Fruit fly (Drosophila melanogaster): ENCODE results near the gene Neurochondrin.

Gene Neurochondrin

DNA sequence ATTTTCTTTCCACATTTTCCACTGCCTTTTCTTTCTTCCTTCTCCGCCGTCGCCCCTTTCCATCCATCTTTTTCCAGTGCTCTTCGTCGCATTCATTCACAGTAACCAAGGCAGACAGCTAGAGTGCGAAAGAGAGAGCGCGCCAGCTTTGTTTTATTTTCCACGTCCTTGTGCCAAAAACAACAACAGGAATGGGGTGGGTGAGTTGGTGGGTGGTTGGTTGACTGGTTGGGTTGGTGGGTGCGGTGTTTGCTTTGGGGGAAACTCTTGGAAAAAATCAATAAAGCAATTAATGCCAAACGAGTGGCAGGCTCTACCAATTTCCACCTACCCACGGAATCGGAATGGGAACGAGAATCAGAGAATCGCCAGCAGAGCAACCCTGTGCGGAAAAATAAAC lies 38.0 kb upstream of the Neurochondrin start:
- TF ChIP-seq Ets98B (GFP tag; IDR thresholded peaks at IDR 0.05): peak; percentile 20; the same call in 1 of the 2 replicates
- peak; percentile 34 for TF ChIP-seq CG13204 (GFP tag; optimal IDR thresholded peaks at IDR 0.05)
- no peak for TF ChIP-seq EcR (GFP tag; optimal IDR thresholded peaks at IDR 0.05)

DNA sequence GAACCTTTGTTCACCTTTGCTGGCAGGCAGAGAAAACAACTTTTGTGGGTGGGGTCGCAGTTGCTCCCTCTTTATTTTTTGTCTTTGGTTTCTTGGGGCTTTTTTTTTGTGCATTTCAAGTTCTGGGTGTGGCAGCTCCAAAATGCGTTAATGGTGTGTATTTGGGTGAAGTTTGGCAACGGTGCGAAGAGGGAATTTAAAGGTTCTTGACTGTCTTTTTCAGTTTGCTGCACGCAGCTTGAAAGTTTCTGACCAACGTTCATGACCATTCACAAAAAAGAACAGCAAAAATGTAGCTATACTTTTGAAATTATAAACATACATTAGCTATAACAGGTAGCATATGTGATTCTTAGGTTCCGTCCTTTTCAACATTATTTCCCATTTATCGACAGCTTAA lies 35.9 kb upstream of the Neurochondrin start:
- TF ChIP-seq CG9948 (tag; optimal IDR thresholded peaks at IDR 0.05) (no peak), Ets98B (GFP tag; IDR thresholded peaks at IDR 0.05) (no peak), D1 (tag; optimal IDR thresholded peaks at IDR 0.05) (no peak), EcR (GFP tag; optimal IDR thresholded peaks at IDR 0.05) (no peak), CG8159 (tag; optimal IDR thresholded peaks at IDR 0.05) (no peak), CG8301 (tag; optimal IDR thresholded peaks at IDR 0.05) (no peak)

DNA sequence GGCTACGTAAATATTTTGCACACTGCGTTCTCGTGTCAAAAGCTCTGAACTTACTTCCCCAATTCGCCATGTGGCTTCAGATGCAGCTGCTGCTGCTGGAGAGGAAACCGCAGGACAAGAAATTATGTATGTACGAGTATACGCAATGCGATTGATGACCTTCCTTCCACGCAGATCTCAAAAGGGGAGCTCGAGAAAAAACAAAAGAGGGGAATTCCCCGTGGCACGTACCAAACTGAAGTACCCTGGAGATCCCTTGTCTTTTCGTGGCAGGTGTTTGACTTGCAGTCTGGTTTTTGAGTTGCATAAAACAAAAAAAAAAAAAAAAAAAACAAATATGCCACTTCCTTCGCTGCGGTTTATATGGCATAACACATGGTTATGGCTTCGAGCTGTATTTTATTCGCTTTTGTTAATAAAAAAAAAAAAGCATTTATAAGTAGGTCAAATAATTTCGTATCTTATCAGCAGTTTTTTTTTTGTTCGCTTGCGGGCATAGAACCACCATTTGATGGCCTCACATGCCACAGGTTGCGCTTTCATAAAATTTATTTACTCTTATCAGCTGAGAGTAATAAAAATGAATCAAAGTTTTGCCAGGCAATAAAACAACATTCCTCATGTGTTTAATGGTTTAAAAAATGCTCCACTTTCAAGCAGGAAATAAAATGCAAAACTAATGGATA lies 35.3 kb upstream of the Neurochondrin start:
- TF ChIP-seq CG15710 (tag; optimal IDR thresholded peaks at IDR 0.05) (no peak), CG34367 (tag; optimal IDR thresholded peaks at IDR 0.05) (no peak), Pif1A (GFP tag; optimal IDR thresholded peaks at IDR 0.05) (peak; percentile 24), EcR (GFP tag; optimal IDR thresholded peaks at IDR 0.05) (peak; percentile 23)

DNA sequence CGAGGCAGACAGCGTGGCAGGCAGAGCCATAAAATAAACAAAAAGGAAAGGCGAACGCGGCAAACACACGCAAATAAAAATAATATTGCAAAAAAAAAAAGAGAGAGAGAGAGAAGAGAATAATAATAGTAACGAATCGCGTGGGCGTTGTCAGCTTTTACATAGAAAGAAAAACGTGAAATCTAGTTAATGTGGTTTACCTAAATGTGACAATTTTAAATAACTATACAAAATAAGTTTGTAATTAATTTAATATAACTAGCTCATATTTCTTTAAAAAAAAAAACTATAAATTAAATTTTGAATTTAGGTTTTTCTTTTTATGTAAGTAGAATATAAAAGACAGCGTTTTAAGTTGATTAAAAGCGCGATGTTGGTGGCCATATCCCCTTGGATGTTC lies 34.4 kb upstream of the Neurochondrin start:
- no peak for TF ChIP-seq Snoo (tag; optimal IDR thresholded peaks at IDR 0.05)
- peak; percentile 16; the same call in 1 of the 2 replicates for TF ChIP-seq CG12605 (GFP tag; IDR thresholded peaks at IDR 0.05)
- peak; percentile 42; the same call in 1 of the 2 replicates for TF ChIP-seq Ets98B (GFP tag; IDR thresholded peaks at IDR 0.05)
- no peak for TF ChIP-seq CG8301 (tag; optimal IDR thresholded peaks at IDR 0.05)
- peak; percentile 66; the same call in 1 of the 2 replicates for TF ChIP-seq CG32121 (GFP tag; IDR thresholded peaks at IDR 0.05)
- TF ChIP-seq CG17806 (tag; optimal IDR thresholded peaks at IDR 0.05): no peak
- TF ChIP-seq CG8159 (tag; optimal IDR thresholded peaks at IDR 0.05): peak; percentile 27
- TF ChIP-seq gl (tag; optimal IDR thresholded peaks at IDR 0.05): no peak
- no peak for TF ChIP-seq EcR (GFP tag; optimal IDR thresholded peaks at IDR 0.05)
- no peak for TF ChIP-seq CG13204 (GFP tag; optimal IDR thresholded peaks at IDR 0.05)
- no peak for TF ChIP-seq CG15710 (tag; optimal IDR thresholded peaks at IDR 0.05)
- 0 out of 3 replicates have a peak, but pooled peaks have one; percentile 41 for TF ChIP-seq CG4496 (GFP tag; IDR thresholded peaks at IDR 0.05)
- TF ChIP-seq CG9948 (tag; optimal IDR thresholded peaks at IDR 0.05): no peak
- no peak for TF ChIP-seq CG34367 (tag; optimal IDR thresholded peaks at IDR 0.05)

DNA sequence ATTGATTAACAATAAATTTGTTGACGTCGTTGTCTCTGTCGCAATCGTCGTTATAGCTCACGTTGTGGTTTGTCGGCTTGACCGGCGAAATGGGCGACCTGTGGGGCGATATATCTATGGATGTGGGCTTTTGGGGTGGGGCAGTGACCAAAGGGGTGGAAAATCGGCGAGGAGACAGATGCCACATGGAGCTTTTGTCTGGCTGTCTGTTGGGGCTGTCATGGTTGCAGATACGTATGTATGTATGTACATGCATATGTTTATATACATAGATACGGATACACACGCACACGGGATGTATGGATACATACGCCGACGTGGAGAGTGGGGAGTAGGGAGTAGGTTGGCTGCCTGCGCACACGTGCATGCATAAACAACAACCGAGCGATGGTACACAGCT lies 33.0 kb upstream of the Neurochondrin start:
- TF ChIP-seq fd96Ca (GFP tag; IDR thresholded peaks at IDR 0.05): no peak
- no peak for TF ChIP-seq rn (GFP tag; IDR thresholded peaks at IDR 0.05)
- TF ChIP-seq Pif1B (GFP tag; optimal IDR thresholded peaks at IDR 0.05): no peak
- TF ChIP-seq Pif1A (GFP tag; optimal IDR thresholded peaks at IDR 0.05): no peak
- TF ChIP-seq CG8301 (tag; optimal IDR thresholded peaks at IDR 0.05): no peak

DNA sequence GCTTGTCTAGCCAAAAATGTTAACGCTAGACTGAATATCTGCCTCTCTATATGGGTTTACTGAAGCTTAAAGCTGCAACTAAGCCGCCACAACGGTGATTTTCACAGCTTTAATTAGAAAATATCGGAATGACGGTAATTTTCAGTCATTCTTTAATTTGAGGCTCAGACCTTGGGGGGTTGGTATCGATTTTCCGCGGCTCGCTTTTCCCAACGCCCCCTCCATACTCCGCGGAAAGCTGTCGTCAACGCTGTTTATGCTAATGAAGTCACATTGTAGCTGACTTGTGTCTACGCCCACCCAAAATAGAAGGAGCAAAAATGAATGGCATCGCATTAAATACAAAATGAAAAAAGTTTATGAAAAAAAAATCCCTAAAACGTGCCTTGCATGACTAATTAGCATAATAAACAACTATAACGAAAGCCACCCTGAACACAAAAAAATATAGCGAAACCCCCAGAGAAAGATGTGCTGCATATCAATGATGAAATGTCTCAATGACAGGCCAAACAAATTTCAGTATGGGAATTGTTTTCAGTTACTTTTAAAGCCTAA lies 32.4 kb upstream of the Neurochondrin start:
- no peak for TF ChIP-seq CG15710 (tag; optimal IDR thresholded peaks at IDR 0.05)
- no peak for TF ChIP-seq rn (GFP tag; IDR thresholded peaks at IDR 0.05)
- TF ChIP-seq Ets98B (GFP tag; IDR thresholded peaks at IDR 0.05): no peak
- no peak for TF ChIP-seq D1 (tag; optimal IDR thresholded peaks at IDR 0.05)
- no peak for TF ChIP-seq CG32121 (GFP tag; IDR thresholded peaks at IDR 0.05)
- no peak for TF ChIP-seq Snoo (tag; optimal IDR thresholded peaks at IDR 0.05)
- no peak for TF ChIP-seq Pif1A (GFP tag; optimal IDR thresholded peaks at IDR 0.05)
- no peak for TF ChIP-seq Pif1B (GFP tag; optimal IDR thresholded peaks at IDR 0.05)
- TF ChIP-seq CG8159 (tag; optimal IDR thresholded peaks at IDR 0.05): no peak
- TF ChIP-seq CG17806 (tag; optimal IDR thresholded peaks at IDR 0.05): no peak
- TF ChIP-seq CG10348 (GFP tag; IDR thresholded peaks at IDR 0.05): no peak
- no peak for TF ChIP-seq CG4496 (GFP tag; IDR thresholded peaks at IDR 0.05)

DNA sequence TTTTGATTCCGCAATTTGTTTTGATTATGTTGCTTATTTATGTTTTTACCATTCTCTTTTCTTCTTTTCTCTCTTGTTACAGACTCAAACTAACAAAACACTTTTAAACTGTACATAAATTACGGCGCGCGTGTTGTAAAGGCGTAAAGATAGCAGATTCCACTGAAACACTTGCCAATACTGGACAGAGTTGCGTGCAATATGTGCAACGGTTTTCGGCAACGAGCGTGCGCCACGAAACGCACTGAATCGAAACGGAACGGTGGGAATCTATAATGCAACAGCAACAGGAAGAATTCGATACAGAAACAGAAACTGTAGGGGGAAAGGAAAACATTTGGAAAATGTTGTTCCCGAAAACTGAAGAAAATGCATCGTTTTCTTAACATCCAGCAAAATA lies 31.6 kb upstream of the Neurochondrin start:
- TF ChIP-seq gl (tag; optimal IDR thresholded peaks at IDR 0.05) (no peak), CG8159 (tag; optimal IDR thresholded peaks at IDR 0.05) (no peak), fd96Ca (GFP tag; IDR thresholded peaks at IDR 0.05) (no peak), CG17806 (tag; optimal IDR thresholded peaks at IDR 0.05) (no peak), CG8301 (tag; optimal IDR thresholded peaks at IDR 0.05) (no peak), CG9948 (tag; optimal IDR thresholded peaks at IDR 0.05) (no peak), CG12605 (GFP tag; IDR thresholded peaks at IDR 0.05) (no peak), CG13204 (GFP tag; optimal IDR thresholded peaks at IDR 0.05) (no peak), EcR (GFP tag; optimal IDR thresholded peaks at IDR 0.05) (no peak), Pif1B (GFP tag; optimal IDR thresholded peaks at IDR 0.05) (no peak), Pif1A (GFP tag; optimal IDR thresholded peaks at IDR 0.05) (no peak), D1 (tag; optimal IDR thresholded peaks at IDR 0.05) (no peak)

Data from whole organism, pupa.